Worm (Caenorhabditis elegans): ENCODE data around the gene T23F2.2.

Gene T23F2.2

DNA sequence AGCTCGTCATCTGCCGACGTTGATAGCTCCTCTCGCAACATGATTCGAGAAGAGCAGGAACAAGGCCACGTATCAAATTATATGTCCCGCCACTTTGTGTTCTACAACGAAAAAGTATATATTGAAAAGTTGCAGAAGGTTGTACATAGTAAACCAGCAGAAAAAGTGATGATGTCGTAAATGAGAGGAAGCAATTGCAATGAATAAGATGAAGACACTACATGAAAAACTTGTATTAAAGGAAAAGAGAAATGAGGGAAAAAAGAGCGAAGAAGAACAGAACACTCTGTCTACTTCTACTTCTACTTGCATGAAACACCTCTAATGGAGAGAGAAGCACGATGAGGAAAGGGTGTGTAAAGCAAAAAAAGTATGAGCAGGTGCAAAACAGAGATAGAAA, at the start of gene T23F2.2:
TSS of gene T23F2.2 (minus strand) at position 101 of the 400 bp plus-strand sequence.
- peak; percentile 42 for TF ChIP-seq unc-55 (GFP tag; optimal IDR thresholded peaks at IDR 0.05)
- TF ChIP-seq sma-9 (GFP tag; optimal IDR thresholded peaks at IDR 0.05) = no peak
- TF ChIP-seq sma-9 (tag; optimal IDR thresholded peaks at IDR 0.05) = no peak

DNA sequence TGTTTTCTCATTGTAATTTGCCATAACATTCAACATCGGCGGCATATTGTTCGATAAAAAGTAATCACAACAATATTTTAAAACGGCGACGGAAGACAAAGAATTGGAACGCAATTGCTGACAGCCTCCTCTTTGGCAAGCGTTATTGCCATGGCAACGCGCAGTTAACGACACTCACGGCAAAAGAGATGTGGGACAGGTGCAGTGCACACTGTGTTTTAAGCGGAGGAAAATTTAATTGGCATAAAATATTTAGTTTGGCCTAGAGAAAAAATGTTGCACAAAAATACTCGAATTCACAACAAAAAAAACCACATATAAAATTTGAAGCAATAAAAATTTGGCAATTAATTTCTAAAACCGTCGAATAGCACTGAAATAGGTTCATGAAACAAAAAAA, 47.6 kb upstream of the T23F2.2 start, which contains the start of gene ifta-1:
TSS of gene ifta-1 (minus strand) at position 101 of the 400 bp plus-strand sequence.
- no peak for TF ChIP-seq ztf-4 (tag; optimal IDR thresholded peaks at IDR 0.05)
- TF ChIP-seq lin-11 (tag; optimal IDR thresholded peaks at IDR 0.05) = peak; percentile 6

- TF ChIP-seq elt-1 (tag; optimal IDR thresholded peaks at IDR 0.05) = no peak
- TF ChIP-seq nhr-6 (tag; optimal IDR thresholded peaks at IDR 0.05) = no peak
- TF ChIP-seq mbf-1 (tag; optimal IDR thresholded peaks at IDR 0.05) = no peak
- no peak for TF ChIP-seq F13H6.1 (tag; optimal IDR thresholded peaks at IDR 0.05)
- no peak for TF ChIP-seq unc-39 (tag; optimal IDR thresholded peaks at IDR 0.05)
- TF ChIP-seq peb-1 (tag; optimal IDR thresholded peaks at IDR 0.05) = no peak
- no peak for TF ChIP-seq nhr-23 (tag; optimal IDR thresholded peaks at IDR 0.05)
- TF ChIP-seq elt-3 (tag; optimal IDR thresholded peaks at IDR 0.05) = no peak
- TF ChIP-seq aly-2 (tag; optimal IDR thresholded peaks at IDR 0.05) = no peak
- no peak for TF ChIP-seq nhr-129 (tag; optimal IDR thresholded peaks at IDR 0.05)
- TF ChIP-seq fos-1 (tag; optimal IDR thresholded peaks at IDR 0.05) = no peak
- no peak for TF ChIP-seq lin-13 (GFP tag; optimal IDR thresholded peaks at IDR 0.05)
- TF ChIP-seq mdl-1 (tag; optimal IDR thresholded peaks at IDR 0.05) = no peak
- TF ChIP-seq unc-62 (GFP tag; optimal IDR thresholded peaks at IDR 0.05) = no peak
- TF ChIP-seq blmp-1 (tag; optimal IDR thresholded peaks at IDR 0.05; ENCODE audit: insufficient read depth) = no peak
- TF ChIP-seq C34F6.9 (tag; optimal IDR thresholded peaks at IDR 0.05) = no peak
- no peak for TF ChIP-seq egl-27 (tag; optimal IDR thresholded peaks at IDR 0.05)
- no peak for TF ChIP-seq ama-1 (optimal IDR thresholded peaks at IDR 0.05)
- TF ChIP-seq nhr-237 (tag; optimal IDR thresholded peaks at IDR 0.05) = no peak
Measured at ce11 chrX:5547828-5548227, 42.8 kb upstream of the T23F2.2 start.

- TF ChIP-seq blmp-1 (tag; optimal IDR thresholded peaks at IDR 0.05; ENCODE audit: insufficient read depth) (no peak), nhr-10 (tag; optimal IDR thresholded peaks at IDR 0.05) (no peak), F13H6.1 (tag; optimal IDR thresholded peaks at IDR 0.05) (no peak), ama-1 (optimal IDR thresholded peaks at IDR 0.05) (no peak), nhr-129 (tag; optimal IDR thresholded peaks at IDR 0.05) (no peak), sma-3 (GFP tag; optimal IDR thresholded peaks at IDR 0.05) (no peak), unc-39 (tag; optimal IDR thresholded peaks at IDR 0.05) (no peak), ceh-82 (tag; optimal IDR thresholded peaks at IDR 0.05) (no peak), R02D3.7 (tag; optimal IDR thresholded peaks at IDR 0.05) (no peak), lin-13 (GFP tag; optimal IDR thresholded peaks at IDR 0.05) (no peak), ceh-16 (tag; optimal IDR thresholded peaks at IDR 0.05) (no peak), skn-1 (tag; optimal IDR thresholded peaks at IDR 0.05) (no peak)
Measured at ce11 chrX:5543651-5544050, 38.6 kb upstream of the T23F2.2 start, which contains the start of gene C54G7.1. Gene C54G7.1, plus strand, starts transcription at chrX:5543951.

DNA sequence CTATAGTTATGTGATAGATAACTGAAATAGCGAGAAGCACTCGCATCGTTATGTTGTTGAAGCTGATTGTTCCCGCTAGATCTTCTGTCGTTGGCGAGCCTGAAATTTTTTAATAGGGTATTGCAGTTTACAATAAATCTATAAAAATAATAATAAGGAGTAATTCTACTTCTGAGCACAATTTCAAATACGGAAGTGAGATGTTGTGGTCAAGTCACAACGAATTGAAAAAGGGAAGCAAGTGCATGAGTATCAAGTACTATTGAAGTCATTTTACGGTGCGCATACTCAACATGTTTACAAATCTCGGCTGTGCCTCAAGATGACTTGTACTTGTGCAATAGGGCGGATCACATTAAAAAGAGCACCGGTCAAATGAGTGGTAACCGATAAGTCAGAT, 33.4 kb upstream of the T23F2.2 start, which contains the start of gene lgx-1:
TSS of gene lgx-1 (minus strand) at position 101 of the 400 bp plus-strand sequence.
- TF ChIP-seq F13H6.1 (tag; optimal IDR thresholded peaks at IDR 0.05) (no peak), R02D3.7 (tag; optimal IDR thresholded peaks at IDR 0.05) (no peak), nhr-129 (tag; optimal IDR thresholded peaks at IDR 0.05) (no peak), sma-9 (GFP tag; optimal IDR thresholded peaks at IDR 0.05) (no peak), sma-9 (tag; optimal IDR thresholded peaks at IDR 0.05) (no peak), unc-62 (GFP tag; optimal IDR thresholded peaks at IDR 0.05) (no peak), dmd-4 (tag; optimal IDR thresholded peaks at IDR 0.05) (no peak), gmeb-1 (tag; optimal IDR thresholded peaks at IDR 0.05) (no peak), nhr-6 (tag; optimal IDR thresholded peaks at IDR 0.05) (no peak), blmp-1 (tag; optimal IDR thresholded peaks at IDR 0.05; ENCODE audit: insufficient read depth) (no peak), ceh-82 (tag; optimal IDR thresholded peaks at IDR 0.05) (no peak), sma-3 (GFP tag; optimal IDR thresholded peaks at IDR 0.05) (no peak), mdl-1 (tag; optimal IDR thresholded peaks at IDR 0.05) (no peak)

DNA sequence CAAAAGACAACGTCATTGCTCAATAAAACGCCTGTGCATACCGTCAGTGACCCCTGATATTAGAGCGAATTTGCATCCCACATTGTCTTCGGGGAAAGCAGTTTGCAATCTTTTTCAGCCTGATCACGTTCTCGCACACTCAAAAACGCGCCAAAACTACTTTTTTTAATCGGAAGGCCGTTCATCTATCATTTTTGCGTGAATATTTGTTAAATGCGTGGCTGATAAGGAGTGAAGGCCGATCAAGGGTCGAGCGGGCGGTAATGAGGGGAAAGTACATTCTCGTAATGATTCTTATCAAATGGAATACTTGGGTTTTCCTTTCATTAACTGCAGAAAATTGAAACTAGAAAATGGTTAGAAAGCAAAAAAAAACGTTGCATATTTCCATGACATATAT, 19.2 kb upstream of the T23F2.2 start:
- TF ChIP-seq aly-2 (tag; optimal IDR thresholded peaks at IDR 0.05) = no peak
- no peak for TF ChIP-seq ztf-11 (tag; optimal IDR thresholded peaks at IDR 0.05)
- TF ChIP-seq sma-9 (GFP tag; optimal IDR thresholded peaks at IDR 0.05) = peak; percentile 43
- no peak for TF ChIP-seq sma-9 (tag; optimal IDR thresholded peaks at IDR 0.05)
- TF ChIP-seq fos-1 (tag; optimal IDR thresholded peaks at IDR 0.05) = peak; percentile 64
- TF ChIP-seq F13H6.1 (tag; optimal IDR thresholded peaks at IDR 0.05) = peak; percentile 35
- peak; percentile 9 for TF ChIP-seq sma-3 (GFP tag; optimal IDR thresholded peaks at IDR 0.05)
